Fruit fly (Drosophila melanogaster): ENCODE data around the gene CG12123.
A peak's percentile ranks its signal among the peaks of the same experiment; 100 is the strongest.

dm6 chrX:8411532-8411960, 30.6 kb downstream of the CG12123 start, which contains the start of gene lawc:
- no peak for TF ChIP-seq CG34367 (tag; optimal IDR thresholded peaks at IDR 0.05)
- no peak for TF ChIP-seq CG17806 (tag; optimal IDR thresholded peaks at IDR 0.05)
- no peak for TF ChIP-seq CG10348 (GFP tag; IDR thresholded peaks at IDR 0.05)
- TF ChIP-seq CG14655 (GFP tag; optimal IDR thresholded peaks at IDR 0.05) = no peak
- TF ChIP-seq rn (GFP tag; IDR thresholded peaks at IDR 0.05) = no peak
- TF ChIP-seq CG12605 (GFP tag; IDR thresholded peaks at IDR 0.05) = peak; percentile 90
- TF ChIP-seq Pif1B (GFP tag; optimal IDR thresholded peaks at IDR 0.05) = peak; percentile 37
- TF ChIP-seq CG8159 (tag; optimal IDR thresholded peaks at IDR 0.05) = no peak
